Fruit fly (Drosophila melanogaster): Measurements from ENCODE around the gene CG5412.

CG5412 gene

DNA sequence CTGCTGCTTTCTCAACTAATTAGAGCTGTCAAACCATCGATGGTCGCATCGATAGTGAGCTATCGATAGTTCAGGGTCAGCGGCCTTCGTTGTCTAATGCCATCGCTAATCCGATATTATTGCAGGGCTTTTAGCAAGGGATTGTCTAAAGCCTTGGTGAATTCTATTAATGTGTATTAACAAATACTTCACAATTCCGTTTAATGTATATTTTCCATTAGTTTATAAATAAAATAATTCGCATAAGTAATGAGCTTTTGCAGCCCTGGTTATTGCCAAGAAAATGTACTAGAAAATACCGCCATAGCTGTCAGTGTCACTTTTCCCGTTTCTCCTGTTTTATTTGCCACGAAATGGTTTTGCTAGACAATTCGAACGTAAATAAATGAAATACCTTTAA, 3.0 kb downstream of the CG5412 start, which contains the start of the genes EloB and Srp14 (continued):
- TF ChIP-seq bowl (GFP tag; IDR thresholded peaks at IDR 0.05) (peak; percentile 18; the same call in 1 of the 2 replicates), CG14050 (GFP tag; IDR thresholded peaks at IDR 0.05) (peak; percentile 48; the same call in 2 of the 3 replicates), chn (GFP tag; optimal IDR thresholded peaks at IDR 0.05) (peak; percentile 90), knrl (GFP tag; IDR thresholded peaks at IDR 0.05; ENCODE audit: partially characterized antibody) (peak; percentile 98), CG8388 (GFP tag; optimal IDR thresholded peaks at IDR 0.05) (peak; percentile 77), lmd (GFP tag; IDR thresholded peaks at IDR 0.05) (peak; percentile 78), sob (GFP tag; IDR thresholded peaks at IDR 0.05) (peak; percentile 87), ken (GFP tag; IDR thresholded peaks at IDR 0.05) (peak; percentile 59; the same call in 1 of the 3 replicates), Hr39 (optimal IDR thresholded peaks at IDR 0.05) (no peak), CG9932 (GFP tag; IDR thresholded peaks at IDR 0.05) (peak; percentile 95), repo (GFP tag; optimal IDR thresholded peaks at IDR 0.05) (peak; percentile 63), fd102C (GFP tag; optimal IDR thresholded peaks at IDR 0.05) (no peak), CG17385 (GFP tag; optimal IDR thresholded peaks at IDR 0.05) (peak; percentile 73), HLH4C (GFP tag; IDR thresholded peaks at IDR 0.05; ENCODE audit: partially characterized antibody) (peak; percentile 92), HLH54F (GFP tag; optimal IDR thresholded peaks at IDR 0.05) (peak; percentile 80), CG1832 (GFP tag; optimal IDR thresholded peaks at IDR 0.05) (no peak), BEAF-32 (GFP tag; optimal IDR thresholded peaks at IDR 0.05) (peak; percentile 99), CG8924 (tag; optimal IDR thresholded peaks at IDR 0.05) (peak; percentile 87), CG1529 (GFP tag; optimal IDR thresholded peaks at IDR 0.05) (peak; percentile 53), CG1233 (GFP tag; optimal IDR thresholded peaks at IDR 0.05) (peak; percentile 74), CrebB (tag; optimal IDR thresholded peaks at IDR 0.05) (peak; percentile 59), nmo (GFP tag; optimal IDR thresholded peaks at IDR 0.05) (peak; percentile 89), CG34376 (GFP tag; optimal IDR thresholded peaks at IDR 0.05) (peak; percentile 75), salm (tag; optimal IDR thresholded peaks at IDR 0.05) (peak; percentile 76), CG7556 (GFP tag; optimal IDR thresholded peaks at IDR 0.05) (peak; percentile 68), psq (GFP tag; optimal IDR thresholded peaks at IDR 0.05) (no peak), CG7963 (GFP tag; IDR thresholded peaks at IDR 0.05; ENCODE audit: partially characterized antibody) (peak; percentile 95), Neu2 (GFP tag; optimal IDR thresholded peaks at IDR 0.05; ENCODE audit: borderline replicate concordance) (no peak)

DNA sequence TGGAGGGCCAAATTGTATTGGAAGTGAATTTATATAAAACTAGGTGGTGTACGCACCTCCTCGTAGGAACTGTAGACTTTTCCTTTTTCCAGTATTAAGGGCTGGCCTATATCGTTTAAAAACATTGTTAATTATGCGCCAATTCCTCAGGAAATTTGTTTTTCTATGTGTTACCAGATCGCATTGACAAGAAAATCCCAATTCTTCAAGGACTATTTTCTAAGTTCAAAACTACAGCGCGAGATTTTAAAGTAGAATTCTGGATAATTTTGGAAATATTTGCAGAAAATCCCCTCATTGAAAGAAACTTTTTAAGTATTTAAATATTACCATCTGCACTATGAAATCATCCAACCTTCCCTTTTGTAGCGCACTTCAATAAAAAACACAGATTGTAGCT, 4.5 kb downstream of the CG5412 start, which contains the start of gene CG34008:
Gene CG34008 (minus strand): TSS at position 147 of the 400 bp plus-strand sequence.
- peak; percentile 67; the same call in 1 of the 2 replicates for TF ChIP-seq E2f2 (GFP tag; IDR thresholded peaks at IDR 0.05)
- peak; percentile 54 for TF ChIP-seq Dp (GFP tag; optimal IDR thresholded peaks at IDR 0.05)
- no peak for TF ChIP-seq tx (GFP tag; optimal IDR thresholded peaks at IDR 0.05)
- no peak for TF ChIP-seq CG1529 (GFP tag; optimal IDR thresholded peaks at IDR 0.05)
- peak; percentile 58 for TF ChIP-seq gfzf (GFP tag; optimal IDR thresholded peaks at IDR 0.05)
- TF ChIP-seq usp (GFP tag; optimal IDR thresholded peaks at IDR 0.05) = no peak
- no peak for TF ChIP-seq CG13775 (GFP tag; optimal IDR thresholded peaks at IDR 0.05)

DNA sequence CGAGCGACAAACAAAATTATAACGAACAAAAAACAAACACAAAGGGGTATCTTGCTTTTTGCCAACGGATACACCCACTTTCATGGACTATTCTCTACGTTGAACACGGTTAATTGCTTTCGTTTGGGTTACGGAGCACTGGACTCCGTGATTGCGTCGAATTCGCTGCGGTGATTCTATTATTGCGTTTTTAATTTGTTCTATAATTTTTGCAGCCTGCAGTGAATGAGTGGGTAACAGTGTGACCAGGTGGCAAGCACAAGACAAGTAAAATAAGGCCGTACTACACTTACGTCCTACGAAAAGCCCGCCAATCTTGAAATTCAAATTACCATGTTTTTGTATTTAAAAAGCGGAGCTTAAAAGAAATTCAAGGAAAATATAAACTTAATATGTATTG, 8.7 kb downstream of the CG5412 start, which contains the start of gene CG16953:
Gene CG16953 (minus strand): TSS at position 268 of the 400 bp plus-strand sequence.
- TF ChIP-seq Drgx (GFP tag; IDR thresholded peaks at IDR 0.05) = no peak
- no peak for TF ChIP-seq br (optimal IDR thresholded peaks at IDR 0.05)
- no peak for TF ChIP-seq kni (GFP tag; optimal IDR thresholded peaks at IDR 0.05)
- TF ChIP-seq Atf3 (GFP tag; optimal IDR thresholded peaks at IDR 0.05) = no peak
- peak; percentile 84 for TF ChIP-seq gfzf (GFP tag; optimal IDR thresholded peaks at IDR 0.05)
- TF ChIP-seq prd (optimal IDR thresholded peaks at IDR 0.05) = no peak
- TF ChIP-seq prd (GFP tag; IDR thresholded peaks at IDR 0.05) = no peak
- no peak for TF ChIP-seq CG11247 (GFP tag; IDR thresholded peaks at IDR 0.05)
- no peak for TF ChIP-seq CG5953 (GFP tag; IDR thresholded peaks at IDR 0.05)
- TF ChIP-seq CTCF (GFP tag; optimal IDR thresholded peaks at IDR 0.05) = no peak
- no peak for TF ChIP-seq CG6654 (GFP tag; optimal IDR thresholded peaks at IDR 0.05)
- TF ChIP-seq CG11085 (GFP tag; IDR thresholded peaks at IDR 0.05) = no peak
- TF ChIP-seq B-H1 (GFP tag; IDR thresholded peaks at IDR 0.05) = no peak
- no peak for TF ChIP-seq bcd (GFP tag; optimal IDR thresholded peaks at IDR 0.05)
- no peak for TF ChIP-seq CG18619 (GFP tag; optimal IDR thresholded peaks at IDR 0.05)
- no peak for TF ChIP-seq fru (optimal IDR thresholded peaks at IDR 0.05)
- no peak for TF ChIP-seq sd (tag; optimal IDR thresholded peaks at IDR 0.05)
- TF ChIP-seq cato (GFP tag; optimal IDR thresholded peaks at IDR 0.05; ENCODE audit: borderline replicate concordance) = no peak
- TF ChIP-seq CG2116 (GFP tag; optimal IDR thresholded peaks at IDR 0.05) = peak; percentile 15

Measured in whole organism, embryonic.